Worm (Caenorhabditis elegans) whole organism, L4 larva: ENCODE results near the gene R11D1.3.

ENCODE experiments used
- F44E2.7 ChIP-seq: fragments of 200-800 bp; sonication (Bioruptor generic); IDR thresholded peaks from 2 replicates; pipeline ENCODE4 v2.1.2; 2022; ENCODE audit warnings: missing genetic modification characterization, missing compliant biosample characterization
- F49E8.2 ChIP-seq: sonication (generic microtip); optimal IDR thresholded peaks from 2 replicates; lab custom pipeline; 2016; ENCODE audit warnings: missing compliant biosample characterization, mild to moderate bottlenecking, missing genetic modification characterization, borderline replicate concordance
- T20F7.1 ChIP-seq: fragments of 200-800 bp; sonication (Bioruptor generic); optimal IDR thresholded peaks from 2 replicates; lab custom pipeline; 2018; ENCODE audit warnings: mild to moderate bottlenecking, missing genetic modification characterization, missing compliant biosample characterization
- ZK546.5 ChIP-seq, 2 experiments: sonication (generic microtip); optimal IDR thresholded peaks; 2 replicates each; lab custom pipeline; 2017; ENCODE audit warnings: missing biosample characterization in 2 of 2, missing genetic modification characterization in 2 of 2
- aly-2 ChIP-seq: sonication (generic microtip); optimal IDR thresholded peaks from 2 replicates; lab custom pipeline; 2018; ENCODE audit warnings: missing biosample characterization, missing genetic modification characterization
- ama-1 ChIP-seq: fragments of 150-350 bp; optimal IDR thresholded peaks from 2 replicates; lab custom pipeline; 2014; ENCODE audit warnings: inconsistent platforms, mixed read lengths
- attf-4 ChIP-seq: sonication (generic microtip); optimal IDR thresholded peaks from 3 replicates; lab custom pipeline; 2017; ENCODE audit warnings: missing biosample characterization, missing genetic modification characterization
- ceh-20 ChIP-seq: fragments of 200-800 bp; sonication (Bioruptor generic); IDR thresholded peaks from 2 replicates; pipeline ENCODE4 v1.3.6; 2022; ENCODE audit warnings: missing genetic modification reagents, missing genetic modification characterization, missing compliant biosample characterization
- ceh-44 ChIP-seq: fragments of 200-800 bp; sonication (Bioruptor generic); IDR thresholded peaks from 2 replicates; pipeline ENCODE4 v1.3.6; 2022; ENCODE audit warnings: missing genetic modification reagents, missing genetic modification characterization, missing compliant biosample characterization
- ceh-62 ChIP-seq: sonication (generic microtip); optimal IDR thresholded peaks from 2 replicates; lab custom pipeline; 2017; ENCODE audit warnings: missing biosample characterization, missing genetic modification characterization
- cey-2 ChIP-seq: sonication (generic microtip); optimal IDR thresholded peaks from 3 replicates; lab custom pipeline; 2017; ENCODE audit warnings: missing genetic modification characterization, mild to moderate bottlenecking, missing compliant biosample characterization, antibody characterized with exemption, borderline replicate concordance; ENCODE audit not compliant: insufficient read depth
- daf-12 ChIP-seq: fragments of 150-350 bp; optimal IDR thresholded peaks from 2 replicates; lab custom pipeline; 2014; ENCODE audit warnings: missing biosample characterization, missing genetic modification reagents, missing genetic modification characterization
- daf-16 ChIP-seq, 3 experiments: sonication (generic microtip); optimal IDR thresholded peaks; 2 replicates each; lab custom pipeline; 2016 to 2017; ENCODE audit warnings: missing genetic modification characterization in 3 of 3, missing genetic modification reagents in 3 of 3, mild to moderate bottlenecking in 2 of 3, missing compliant biosample characterization in 2 of 3, missing biosample characterization in 1 of 3, moderate library complexity in 1 of 3
- daf-19 ChIP-seq: fragments of 200-800 bp; sonication (Bioruptor generic); conservative IDR thresholded peaks from 2 replicates; pipeline ENCODE4 v1.3.6; 2022; ENCODE audit warnings: missing genetic modification characterization, missing compliant biosample characterization
- dmd-9 ChIP-seq: fragments of 200-800 bp; sonication (Bioruptor generic); IDR thresholded peaks from 2 replicates; pipeline ENCODE4 v1.3.6; 2022; ENCODE audit warnings: missing genetic modification reagents, missing genetic modification characterization, missing compliant biosample characterization
- egl-27 ChIP-seq: sonication (generic microtip); optimal IDR thresholded peaks from 3 replicates; lab custom pipeline; 2017; ENCODE audit warnings: missing biosample characterization, missing genetic modification reagents, missing genetic modification characterization
- hlh-11 ChIP-seq: fragments of 200-800 bp; sonication (Bioruptor generic); optimal IDR thresholded peaks from 2 replicates; lab custom pipeline; 2018; ENCODE audit warnings: mild to moderate bottlenecking, missing genetic modification characterization, missing compliant biosample characterization
- jun-1 ChIP-seq: fragments of 150-350 bp; optimal IDR thresholded peaks from 2 replicates; lab custom pipeline; 2014; ENCODE audit warnings: missing biosample characterization, missing genetic modification reagents, missing genetic modification characterization
- lin-15B ChIP-seq: fragments of 150-350 bp; sonication (generic microtip); optimal IDR thresholded peaks from 3 replicates; lab custom pipeline; 2014; ENCODE audit warnings: missing biosample characterization, missing genetic modification characterization
- lin-39 ChIP-seq: fragments of 150-350 bp; optimal IDR thresholded peaks from 2 replicates; lab custom pipeline; 2014; ENCODE audit warnings: missing biosample characterization, missing genetic modification reagents, missing genetic modification characterization
- lir-3 ChIP-seq: sonication (generic microtip); optimal IDR thresholded peaks from 2 replicates; lab custom pipeline; 2016; ENCODE audit warnings: mild to moderate bottlenecking, missing genetic modification characterization, missing compliant biosample characterization
- mdl-1 ChIP-seq, 2 experiments: fragments of 150-350 bp in 1 of 2; sonication (generic microtip) in 1 of 2; optimal IDR thresholded peaks; 2 replicates each; lab custom pipeline; 2014 to 2017; ENCODE audit warnings: missing biosample characterization in 2 of 2, missing genetic modification characterization in 2 of 2
- mep-1 ChIP-seq: fragments of 150-350 bp; sonication (generic microtip); optimal IDR thresholded peaks from 3 replicates; lab custom pipeline; 2014; ENCODE audit warnings: missing biosample characterization, missing genetic modification characterization
- nhr-102 ChIP-seq: sonication (generic microtip); optimal IDR thresholded peaks from 2 replicates; lab custom pipeline; 2016; ENCODE audit warnings: mild to moderate bottlenecking, missing genetic modification characterization, moderate library complexity, missing compliant biosample characterization
- nhr-237 ChIP-seq: sonication (generic microtip); optimal IDR thresholded peaks from 2 replicates; lab custom pipeline; 2017; ENCODE audit warnings: missing biosample characterization, missing genetic modification characterization
- nhr-25 ChIP-seq: sonication (generic microtip); optimal IDR thresholded peaks from 2 replicates; lab custom pipeline; 2017; ENCODE audit warnings: missing genetic modification characterization, mild to moderate bottlenecking, missing compliant biosample characterization, antibody characterized with exemption, moderate library complexity, borderline replicate concordance; ENCODE audit not compliant: insufficient read depth
- nhr-28 ChIP-seq: fragments of 150-350 bp; optimal IDR thresholded peaks from 2 replicates; lab custom pipeline; 2014; ENCODE audit warnings: missing biosample characterization, missing genetic modification characterization
- nhr-42 ChIP-seq: fragments of 200-800 bp; sonication (Bioruptor generic); IDR thresholded peaks from 2 replicates; pipeline ENCODE4 v1.3.6; 2022; ENCODE audit warnings: missing genetic modification characterization, missing compliant biosample characterization
- nhr-6 ChIP-seq: fragments of 150-350 bp; optimal IDR thresholded peaks from 2 replicates; lab custom pipeline; 2014; ENCODE audit warnings: missing biosample characterization, missing genetic modification characterization
- rbr-2 ChIP-seq: sonication (generic microtip); optimal IDR thresholded peaks from 2 replicates; lab custom pipeline; 2016; ENCODE audit warnings: missing genotype, missing genetic modification characterization, missing compliant biosample characterization
- skn-1 ChIP-seq: fragments of 150-350 bp; optimal IDR thresholded peaks from 2 replicates; lab custom pipeline; 2014; ENCODE audit warnings: missing biosample characterization, missing genetic modification characterization
- snpc-1.2 ChIP-seq: fragments of 200-800 bp; sonication (Bioruptor generic); IDR thresholded peaks from 2 replicates; pipeline ENCODE4 v1.3.6; 2022; ENCODE audit warnings: missing genetic modification reagents, missing genetic modification characterization, missing compliant biosample characterization
- tra-1 ChIP-seq: fragments of 200-800 bp; sonication (Bioruptor generic); IDR thresholded peaks from 2 replicates; pipeline ENCODE4 v1.3.6; 2022; ENCODE audit warnings: missing genetic modification reagents, missing genetic modification characterization, missing compliant biosample characterization
- unc-62 ChIP-seq, 3 experiments: fragments of 150-350 bp in 1 of 3; sonication (generic microtip); optimal IDR thresholded peaks in 2 of 3; peaks in 1 of 3; 1 replicate in 1 of 3; 2 replicates in 2 of 3; lab custom pipeline; 2014 to 2017; ENCODE audit warnings: missing biosample characterization in 3 of 3, missing genetic modification characterization in 3 of 3, missing genetic modification reagents in 3 of 3, missing genotype in 1 of 3
- vab-7 ChIP-seq: fragments of 200-800 bp; sonication (Bioruptor generic); IDR thresholded peaks from 2 replicates; pipeline ENCODE4 v1.3.6; 2022; ENCODE audit warnings: missing genetic modification reagents, missing genetic modification characterization, missing compliant biosample characterization
- zag-1 ChIP-seq: fragments of 150-350 bp; optimal IDR thresholded peaks from 2 replicates; lab custom pipeline; 2014; ENCODE audit warnings: missing biosample characterization, missing genetic modification characterization
- zfp-3 ChIP-seq: fragments of 200-800 bp; sonication (Bioruptor generic); conservative IDR thresholded peaks from 2 replicates; pipeline ENCODE4 v1.3.6; 2022; ENCODE audit warnings: missing genetic modification reagents, missing genetic modification characterization, missing compliant biosample characterization
- zip-11 ChIP-seq: fragments of 200-800 bp; sonication (Bioruptor generic); IDR thresholded peaks from 2 replicates; pipeline ENCODE4 v1.3.6; 2022; ENCODE audit warnings: missing genetic modification characterization, missing compliant biosample characterization
- ztf-7 ChIP-seq: fragments of 150-350 bp; optimal IDR thresholded peaks from 2 replicates; lab custom pipeline; 2014; ENCODE audit warnings: missing biosample characterization, missing genetic modification characterization

Gene R11D1.3

ce11 chrV:12697364-12697901, 14.5 kb downstream of the R11D1.3 start, which contains the start of gene istr-1 (continued):
- TF ChIP-seq nhr-102 (tag; lab: Kevin White, UChicago) (no peak), nhr-237 (tag; lab: Kevin White, UChicago) (no peak), T20F7.1 (GFP tag; lab: Kevin White, UChicago) (peak; percentile 38), lin-39 (no peak)

- no peak for TF ChIP-seq nhr-42
- TF ChIP-seq nhr-25 (tag; lab: Kevin White, UChicago), result no peak
- TF ChIP-seq daf-12 (tag; lab: Kevin White, UChicago), result no peak
- TF ChIP-seq nhr-28 (tag; lab: Kevin White, UChicago), result no peak
- TF ChIP-seq rbr-2 (tag; lab: Kevin White, UChicago), result no peak
- no peak for TF ChIP-seq mep-1 (tag; lab: Kevin White, UChicago)
- no peak for TF ChIP-seq mdl-1 (tag; optimal IDR thresholded peaks at IDR 0.05; lab: Kevin White, UChicago)
- TF ChIP-seq daf-19, result no peak
- no peak for TF ChIP-seq ama-1 (lab: Kevin White, UChicago)
- no peak for TF ChIP-seq jun-1 (tag; lab: Kevin White, UChicago)
- TF ChIP-seq zfp-3 (GFP tag; lab: Robert Waterston, UW), result no peak
- no peak for TF ChIP-seq lin-15B (tag; lab: Kevin White, UChicago)
- no peak for TF ChIP-seq egl-27
- TF ChIP-seq unc-62 (GFP tag; optimal IDR thresholded peaks at IDR 0.05 in 1 of 2; lab: Kevin White, UChicago), result no peak
- no peak for TF ChIP-seq unc-62 (tag; optimal IDR thresholded peaks at IDR 0.05; lab: Kevin White, UChicago)
- no peak for TF ChIP-seq skn-1 (tag; lab: Kevin White, UChicago)
Observed at ce11 chrV:12696790-12697189, 15.1 kb downstream of the R11D1.3 start.

- TF ChIP-seq nhr-6 (tag; lab: Kevin White, UChicago), result no peak
Observed at ce11 chrV:12695968-12696367, 15.9 kb downstream of the R11D1.3 start, which contains the start of gene K10C8.4. TSS of gene K10C8.4 (plus strand) at chrV:12696268.

ce11 chrV:12695155-12695554, 16.7 kb downstream of the R11D1.3 start, which contains the start of gene parn-1:
TSS of gene parn-1 (minus strand) at chrV:12695255.
- TF ChIP-seq skn-1 (tag; lab: Kevin White, UChicago) (no peak), aly-2 (tag; lab: Kevin White, UChicago) (no peak), F44E2.7 (GFP tag; lab: Robert Waterston, UW) (no peak), cey-2 (no peak), zip-11 (GFP tag; lab: Robert Waterston, UW) (no peak)

- TF ChIP-seq ZK546.5 (tag; optimal IDR thresholded peaks at IDR 0.05; lab: Kevin White, UChicago) (no peak), ceh-44 (GFP tag; lab: Robert Waterston, UW) (0 out of 2 replicates have a peak, but pooled peaks have one; percentile 53), ztf-7 (tag; lab: Kevin White, UChicago) (no peak), zip-11 (GFP tag; lab: Robert Waterston, UW) (no peak), dmd-9 (no peak), F49E8.2 (no peak), ceh-62 (tag; lab: Kevin White, UChicago) (no peak), tra-1 (GFP tag; lab: Robert Waterston, UW) (no peak), vab-7 (GFP tag; lab: Robert Waterston, UW) (no peak), ceh-20 (GFP tag; lab: Robert Waterston, UW) (no peak), daf-19 (no peak), nhr-28 (tag; lab: Kevin White, UChicago) (no peak), lir-3 (tag; lab: Kevin White, UChicago) (no peak), hlh-11 (no peak), snpc-1.2 (GFP tag; lab: Robert Waterston, UW) (no peak; the same call in 1 of the 2 replicates), attf-4 (tag; lab: Kevin White, UChicago) (no peak), zag-1 (no peak), daf-16 (GFP tag; optimal IDR thresholded peaks at IDR 0.05; lab: Kevin White, UChicago) (peak in 1 of 2 experiments; percentile 37), daf-16 (tag; optimal IDR thresholded peaks at IDR 0.05; lab: Kevin White, UChicago) (no peak)
Observed at ce11 chrV:12683205-12683604, 28.7 kb downstream of the R11D1.3 start.
